Fruit fly (Drosophila melanogaster): Measurements from ENCODE around the gene Cpr65Ax2.

Gene Cpr65Ax2

DNA sequence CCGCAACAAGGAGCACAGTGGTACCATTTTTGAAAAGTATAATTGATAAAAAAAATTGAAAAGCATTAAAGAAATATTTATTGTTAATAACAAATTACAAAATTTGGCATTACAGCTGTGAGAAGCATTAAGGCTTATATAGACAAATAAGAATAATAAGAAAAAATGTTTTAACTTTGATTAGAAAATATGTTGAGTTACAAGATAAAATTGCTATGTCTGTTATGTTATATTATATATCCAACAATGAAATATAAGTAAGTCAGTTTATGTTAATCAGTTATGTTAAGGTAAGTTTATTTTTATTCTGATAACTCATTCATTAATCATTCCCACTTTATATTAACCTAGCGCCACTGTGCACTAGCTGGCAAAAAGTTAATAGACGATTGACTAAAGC, 9.2 kb upstream of the Cpr65Ax2 start (continued):
- TF ChIP-seq Xrp1 (GFP tag; IDR thresholded peaks at IDR 0.05): peak; percentile 26; the same call in 1 of the 2 replicates
- peak; percentile 1 for TF ChIP-seq fd96Cb (tag; optimal IDR thresholded peaks at IDR 0.05)
- TF ChIP-seq Deaf1 (tag; optimal IDR thresholded peaks at IDR 0.05): peak; percentile 1
- TF ChIP-seq Hr3 (GFP tag; optimal IDR thresholded peaks at IDR 0.05): no peak
- peak; percentile 16 for TF ChIP-seq trem (tag; optimal IDR thresholded peaks at IDR 0.05)
- TF ChIP-seq dmrt11E (tag; optimal IDR thresholded peaks at IDR 0.05): peak; percentile 64
- TF ChIP-seq CG10274 (GFP tag; optimal IDR thresholded peaks at IDR 0.05): no peak
- peak in 1 of 3 experiments; percentile 62 for TF ChIP-seq lola (GFP tag; optimal IDR thresholded peaks at IDR 0.05)
- peak; percentile 26 for TF ChIP-seq CoRest (tag; optimal IDR thresholded peaks at IDR 0.05)
- peak; percentile 65 for TF ChIP-seq CG2712 (tag; optimal IDR thresholded peaks at IDR 0.05)
- TF ChIP-seq ham (GFP tag; IDR thresholded peaks at IDR 0.05): no peak
- peak; percentile 39 for TF ChIP-seq phol (tag; optimal IDR thresholded peaks at IDR 0.05)
- no peak for TF ChIP-seq CG4617 (GFP tag; optimal IDR thresholded peaks at IDR 0.05; ENCODE audit: borderline replicate concordance)
- peak; percentile 58 for TF ChIP-seq CG14710 (tag; optimal IDR thresholded peaks at IDR 0.05)
- no peak for TF ChIP-seq Hsf (GFP tag; optimal IDR thresholded peaks at IDR 0.05)
- no peak for TF ChIP-seq corto (GFP tag; optimal IDR thresholded peaks at IDR 0.05)
- TF ChIP-seq Sry-β (GFP tag; optimal IDR thresholded peaks at IDR 0.05): no peak
- peak; percentile 40 for TF ChIP-seq Blimp-1 (GFP tag; optimal IDR thresholded peaks at IDR 0.05)
- no peak for TF ChIP-seq dpn (GFP tag; optimal IDR thresholded peaks at IDR 0.05)
- no peak for TF ChIP-seq CG15514 (GFP tag; optimal IDR thresholded peaks at IDR 0.05)
- TF ChIP-seq hbn (GFP tag; IDR thresholded peaks at IDR 0.05; ENCODE audit: partially characterized antibody): no peak
- peak; percentile 9 for TF ChIP-seq CG8388 (GFP tag; optimal IDR thresholded peaks at IDR 0.05)
- peak; percentile 42 for TF ChIP-seq Sox100B (GFP tag; optimal IDR thresholded peaks at IDR 0.05)
- TF ChIP-seq tll (GFP tag; optimal IDR thresholded peaks at IDR 0.05): no peak
- TF ChIP-seq CG10654 (GFP tag; optimal IDR thresholded peaks at IDR 0.05): no peak
- TF ChIP-seq CG8089 (GFP tag; optimal IDR thresholded peaks at IDR 0.05): no peak

DNA sequence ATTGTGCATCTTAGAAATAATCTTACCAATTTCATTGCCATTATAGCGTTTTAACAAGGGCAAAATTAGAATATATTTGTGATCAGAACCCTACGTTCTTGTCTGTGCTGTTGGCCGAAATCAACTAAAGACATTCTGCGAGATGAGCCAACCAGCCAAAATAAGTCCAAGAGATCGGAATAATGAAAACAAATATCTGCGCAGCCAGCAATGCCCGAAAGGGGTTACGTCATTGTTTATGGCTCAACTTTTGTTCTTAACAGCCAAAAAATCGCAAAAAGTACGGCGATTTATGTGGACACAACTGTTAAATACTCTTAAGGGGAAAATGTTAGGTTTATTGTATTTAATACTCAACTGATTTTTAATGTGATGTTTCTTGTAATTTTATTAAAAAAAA, 7.9 kb upstream of the Cpr65Ax2 start, which contains the start of gene Cpr65Ay:
TSS of gene Cpr65Ay (minus strand) at position 101 of the 400 bp plus-strand sequence.
- TF ChIP-seq slbo (GFP tag; IDR thresholded peaks at IDR 0.05) (0 out of 2 replicates have a peak, but pooled peaks have one; percentile 13), Dip3 (GFP tag; optimal IDR thresholded peaks at IDR 0.05) (no peak)

DNA sequence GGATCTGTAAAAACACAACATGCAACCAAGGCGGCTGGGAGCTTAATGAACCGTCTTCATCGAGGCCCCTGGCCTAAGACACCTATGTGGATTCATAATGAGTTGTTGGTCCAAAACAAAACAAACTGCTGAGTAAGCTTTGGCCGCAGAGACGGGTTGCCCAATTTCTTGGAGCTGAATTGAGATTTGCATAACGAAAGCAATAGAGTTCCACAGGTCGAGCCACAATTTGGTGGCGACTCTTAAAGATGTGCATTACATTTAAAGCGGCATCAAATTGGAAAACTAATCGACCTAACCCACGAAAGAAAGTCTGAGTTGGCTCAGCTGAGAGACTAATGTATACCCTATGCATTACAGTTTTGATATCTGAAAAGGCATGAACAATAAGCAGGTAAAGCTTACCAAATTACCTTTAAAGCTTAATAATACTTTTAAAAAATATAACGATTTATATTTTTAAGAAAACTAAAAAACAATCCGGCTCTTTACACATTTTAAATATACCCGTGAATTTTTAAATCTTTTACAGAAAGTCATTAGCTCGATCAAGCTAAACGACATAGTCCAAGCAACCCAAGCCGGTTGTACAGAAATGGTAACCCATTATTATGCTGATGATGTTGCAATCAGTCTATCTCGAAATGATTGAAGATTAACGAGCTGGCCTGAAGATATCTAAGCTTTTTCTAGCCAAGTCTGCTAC, 6.8 kb upstream of the Cpr65Ax2 start, which contains the start of gene CG13297:
TSS of gene CG13297 (minus strand) at position 51 of the 706 bp plus-strand sequence.
- TF ChIP-seq pros (GFP tag; optimal IDR thresholded peaks at IDR 0.05) (peak; percentile 86), CG12942 (GFP tag; optimal IDR thresholded peaks at IDR 0.05) (no peak), p53 (GFP tag; optimal IDR thresholded peaks at IDR 0.05) (no peak), Blimp-1 (GFP tag; optimal IDR thresholded peaks at IDR 0.05) (peak; percentile 54), CG30431 (GFP tag; optimal IDR thresholded peaks at IDR 0.05) (no peak), exex (tag; optimal IDR thresholded peaks at IDR 0.05) (no peak), bcd (GFP tag; optimal IDR thresholded peaks at IDR 0.05) (peak; percentile 41), dpn (GFP tag; optimal IDR thresholded peaks at IDR 0.05) (peak in 1 of 2 experiments; percentile 10), ftz-f1 (GFP tag; optimal IDR thresholded peaks at IDR 0.05) (no peak), CG33557 (GFP tag; optimal IDR thresholded peaks at IDR 0.05) (no peak), vnd (GFP tag; IDR thresholded peaks at IDR 0.05; ENCODE audit: partially characterized antibody) (no peak), B-H2 (GFP tag; optimal IDR thresholded peaks at IDR 0.05) (no peak), jing (GFP tag; optimal IDR thresholded peaks at IDR 0.05) (peak; percentile 38), CG7372 (GFP tag; IDR thresholded peaks at IDR 0.05) (no peak; the same call in 1 of the 2 replicates), ttk (GFP tag; IDR thresholded peaks at IDR 0.05) (peak; percentile 39; the same call in 1 of the 2 replicates), Kr (GFP tag; optimal IDR thresholded peaks at IDR 0.05) (no peak), B-H1 (GFP tag; IDR thresholded peaks at IDR 0.05) (peak; percentile 48; the same call in 2 of the 3 replicates), CG2120 (GFP tag; optimal IDR thresholded peaks at IDR 0.05) (no peak), CG2678 (tag; optimal IDR thresholded peaks at IDR 0.05) (peak; percentile 79), NC2β (GFP tag; optimal IDR thresholded peaks at IDR 0.05) (no peak)
